Fruit fly (Drosophila melanogaster): ENCODE measurements around the gene Surf4.
A peak's percentile ranks its signal among the peaks of the same experiment; 100 is the strongest.

Surf4 gene

DNA sequence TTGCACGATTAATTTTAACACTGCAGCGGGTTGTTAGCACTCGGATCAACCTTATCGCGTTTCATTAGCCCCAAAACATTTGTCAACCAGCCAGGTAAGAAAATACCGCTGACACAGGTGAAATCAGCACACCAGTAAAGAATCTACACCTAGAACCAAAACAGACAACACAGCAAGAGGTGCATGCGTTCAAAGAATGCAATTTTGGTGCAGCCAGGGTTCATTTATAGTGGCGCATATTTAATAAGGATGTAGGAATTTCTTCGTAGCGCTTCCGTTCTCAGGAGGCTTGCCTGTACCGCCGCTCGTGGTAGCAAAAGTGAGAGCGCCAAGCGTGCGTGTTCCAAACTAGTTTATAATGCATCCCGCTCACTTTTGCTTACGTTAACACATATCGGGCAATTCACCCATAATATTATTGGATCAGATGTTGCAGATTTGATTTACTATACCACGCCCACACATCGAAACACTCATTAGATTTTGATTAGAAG lies 3.5 kb downstream of the Surf4 start:
- no peak for TF ChIP-seq pho (GFP tag; optimal IDR thresholded peaks at IDR 0.05)
- no peak for TF ChIP-seq Elba2 (GFP tag; optimal IDR thresholded peaks at IDR 0.05)
- no peak for TF ChIP-seq CG1024 (GFP tag; IDR thresholded peaks at IDR 0.05)
- TF ChIP-seq CG4730 (GFP tag; IDR thresholded peaks at IDR 0.05): 0 out of 2 replicates have a peak, but pooled peaks have one; percentile 5
- TF ChIP-seq Xrp1 (GFP tag; IDR thresholded peaks at IDR 0.05): 0 out of 2 replicates have a peak, but pooled peaks have one; percentile 32
- TF ChIP-seq Scr (GFP tag; IDR thresholded peaks at IDR 0.05; ENCODE audit: partially characterized antibody): peak; percentile 16; the same call in 1 of the 2 replicates
- peak in 1 of 2 experiments; percentile 27 for TF ChIP-seq Trl (optimal IDR thresholded peaks at IDR 0.05)
- TF ChIP-seq Trl (GFP tag; optimal IDR thresholded peaks at IDR 0.05): no peak
- 0 out of 2 replicates have a peak, but pooled peaks have one; percentile 44 for TF ChIP-seq CG10959 (GFP tag; IDR thresholded peaks at IDR 0.05)
- TF ChIP-seq esg (GFP tag; conservative IDR thresholded peaks at IDR 0.05): peak; percentile 34; the same call in 1 of the 2 replicates
- TF ChIP-seq CG34422 (GFP tag; IDR thresholded peaks at IDR 0.05): peak; percentile 70; the same call in 1 of the 3 replicates
- TF ChIP-seq CG10366 (GFP tag; IDR thresholded peaks at IDR 0.05): 0 out of 2 replicates have a peak, but pooled peaks have one; percentile 25
- peak; percentile 16; the same call in 1 of the 2 replicates for TF ChIP-seq CG31224 (GFP tag; IDR thresholded peaks at IDR 0.05)
- TF ChIP-seq mld (GFP tag; IDR thresholded peaks at IDR 0.05; ENCODE audit: partially characterized antibody): no peak
- TF ChIP-seq H2.0 (GFP tag; IDR thresholded peaks at IDR 0.05): peak; percentile 7; the same call in 1 of the 2 replicates
- peak; percentile 12; the same call in 1 of the 3 replicates for TF ChIP-seq row (GFP tag; IDR thresholded peaks at IDR 0.05)
- peak; percentile 4; the same call in 1 of the 2 replicates for TF ChIP-seq stc (GFP tag; IDR thresholded peaks at IDR 0.05)
- TF ChIP-seq al (GFP tag; IDR thresholded peaks at IDR 0.05): 0 out of 2 replicates have a peak, but pooled peaks have one; percentile 7
- peak; percentile 25; the same call in 2 of the 3 replicates for TF ChIP-seq tgo (GFP tag; IDR thresholded peaks at IDR 0.05)
- peak; percentile 42; the same call in 1 of the 2 replicates for TF ChIP-seq slbo (GFP tag; IDR thresholded peaks at IDR 0.05)
- peak; percentile 22; the same call in 1 of the 2 replicates for TF ChIP-seq ara (GFP tag; IDR thresholded peaks at IDR 0.05)
- peak; percentile 18; the same call in 1 of the 2 replicates for TF ChIP-seq CG32532 (GFP tag; IDR thresholded peaks at IDR 0.05)
- TF ChIP-seq CG16813 (GFP tag; IDR thresholded peaks at IDR 0.05; ENCODE audit: partially characterized antibody): 0 out of 3 replicates have a peak, but pooled peaks have one; percentile 21
- peak; percentile 34; the same call in 1 of the 2 replicates for TF ChIP-seq CG14667 (GFP tag; IDR thresholded peaks at IDR 0.05)
- peak; percentile 10 for TF ChIP-seq pnt (GFP tag; optimal IDR thresholded peaks at IDR 0.05)
- peak; percentile 40 for TF ChIP-seq Med (GFP tag)
- peak; percentile 30; the same call in 1 of the 2 replicates for TF ChIP-seq E2f2 (GFP tag; IDR thresholded peaks at IDR 0.05)
- no peak for TF ChIP-seq so (GFP tag; IDR thresholded peaks at IDR 0.05)
- 0 out of 2 replicates have a peak, but pooled peaks have one; percentile 6 for TF ChIP-seq Ptx1 (GFP tag; IDR thresholded peaks at IDR 0.05)
- no peak for TF ChIP-seq gt (GFP tag; IDR thresholded peaks at IDR 0.05)
- no peak for TF ChIP-seq eve (GFP tag; optimal IDR thresholded peaks at IDR 0.05)
- TF ChIP-seq pan (optimal IDR thresholded peaks at IDR 0.05): no peak
- TF ChIP-seq pan (GFP tag; optimal IDR thresholded peaks at IDR 0.05 in 1 of 2, IDR thresholded peaks at IDR 0.05 in 1 of 2): peak in 1 of 2 experiments; percentile 34
- TF ChIP-seq hkb (optimal IDR thresholded peaks at IDR 0.05): no peak
- 0 out of 2 replicates have a peak, but pooled peaks have one; percentile 23 for TF ChIP-seq hkb (GFP tag; IDR thresholded peaks at IDR 0.05)
- TF ChIP-seq Rfx (GFP tag; IDR thresholded peaks at IDR 0.05): peak; percentile 25; the same call in 1 of the 2 replicates
- TF ChIP-seq Pdp1 (GFP tag; optimal IDR thresholded peaks at IDR 0.05): peak in 1 of 2 experiments; percentile 4
- peak; percentile 63 for TF ChIP-seq sens (GFP tag)
- no peak for TF ChIP-seq CG10274 (GFP tag; optimal IDR thresholded peaks at IDR 0.05)
- peak; percentile 15; the same call in 1 of the 2 replicates for TF ChIP-seq CG14441 (GFP tag; IDR thresholded peaks at IDR 0.05)
- peak; percentile 63 for TF ChIP-seq Blimp-1 (GFP tag; optimal IDR thresholded peaks at IDR 0.05)
- no peak for TF ChIP-seq TFAM (GFP tag; optimal IDR thresholded peaks at IDR 0.05)
- TF ChIP-seq CG11456 (GFP tag; IDR thresholded peaks at IDR 0.05): peak; percentile 56; the same call in 2 of the 3 replicates
- 0 out of 3 replicates have a peak, but pooled peaks have one; percentile 9 for TF ChIP-seq CG11093 (GFP tag; IDR thresholded peaks at IDR 0.05)
- TF ChIP-seq HLH3B (GFP tag; IDR thresholded peaks at IDR 0.05): 0 out of 2 replicates have a peak, but pooled peaks have one; percentile 22
- peak; percentile 33; the same call in 1 of the 3 replicates for TF ChIP-seq dysf (GFP tag; IDR thresholded peaks at IDR 0.05)
- peak; percentile 9; the same call in 2 of the 4 replicates for TF ChIP-seq Gug (GFP tag; IDR thresholded peaks at IDR 0.05)
- peak; percentile 23; the same call in 1 of the 2 replicates for TF ChIP-seq chm (GFP tag; IDR thresholded peaks at IDR 0.05)
- TF ChIP-seq Drgx (GFP tag; IDR thresholded peaks at IDR 0.05): peak; percentile 64
- peak; percentile 93 for TF ChIP-seq grau (tag; optimal IDR thresholded peaks at IDR 0.05)
- no peak for TF ChIP-seq Ets97D (GFP tag; optimal IDR thresholded peaks at IDR 0.05)
